Worm (Caenorhabditis elegans): ENCODE data around the gene C52B11.5.

The C52B11.5 gene

DNA sequence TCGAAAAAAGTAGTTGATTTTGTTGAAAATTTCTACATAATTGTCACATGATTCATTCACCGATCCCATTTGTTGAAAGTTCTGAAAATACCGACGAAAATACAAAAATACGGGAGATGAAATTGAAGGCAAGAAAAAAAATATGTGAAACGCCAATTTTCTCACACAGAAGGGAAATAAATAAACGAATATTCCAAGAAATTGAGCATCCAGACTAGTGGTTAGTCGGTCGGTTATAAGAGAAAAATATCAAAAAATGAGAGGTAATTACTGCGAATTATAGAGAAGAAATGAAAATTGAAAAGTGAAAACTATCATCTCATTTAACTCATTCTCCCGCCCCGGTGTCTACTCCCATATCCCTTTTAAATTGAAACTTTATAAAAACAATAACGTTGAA is 17.0 kb upstream of the C52B11.5 start, which contains the start of gene npr-11:
Gene npr-11, minus strand, starts transcription at position 101 of the 400 bp plus-strand sequence.
- TF ChIP-seq elt-1 (tag; optimal IDR thresholded peaks at IDR 0.05), result no peak
- no peak for TF ChIP-seq egl-27 (tag; optimal IDR thresholded peaks at IDR 0.05)
- TF ChIP-seq unc-55 (GFP tag; optimal IDR thresholded peaks at IDR 0.05), result no peak
- no peak for TF ChIP-seq nhr-11 (tag; optimal IDR thresholded peaks at IDR 0.05)
- no peak for TF ChIP-seq ztf-4 (tag; optimal IDR thresholded peaks at IDR 0.05)
- no peak for TF ChIP-seq unc-62 (GFP tag; optimal IDR thresholded peaks at IDR 0.05)
- no peak for TF ChIP-seq fos-1 (tag; optimal IDR thresholded peaks at IDR 0.05)
- no peak for TF ChIP-seq lin-13 (GFP tag; optimal IDR thresholded peaks at IDR 0.05)
- no peak for TF ChIP-seq F13H6.1 (tag; optimal IDR thresholded peaks at IDR 0.05)
- no peak for TF ChIP-seq mdl-1 (tag; optimal IDR thresholded peaks at IDR 0.05)
- TF ChIP-seq sma-3 (GFP tag; optimal IDR thresholded peaks at IDR 0.05), result no peak
- TF ChIP-seq C34F6.9 (tag; optimal IDR thresholded peaks at IDR 0.05), result no peak
- no peak for TF ChIP-seq ZK546.5 (tag; optimal IDR thresholded peaks at IDR 0.05)
- no peak for TF ChIP-seq sem-4 (tag; optimal IDR thresholded peaks at IDR 0.05)
- no peak for TF ChIP-seq ceh-82 (tag; optimal IDR thresholded peaks at IDR 0.05)
- TF ChIP-seq ceh-16 (tag; optimal IDR thresholded peaks at IDR 0.05), result no peak
- TF ChIP-seq nhr-129 (tag; optimal IDR thresholded peaks at IDR 0.05), result no peak
- TF ChIP-seq ama-1 (optimal IDR thresholded peaks at IDR 0.05), result no peak
- TF ChIP-seq blmp-1 (tag; optimal IDR thresholded peaks at IDR 0.05; ENCODE audit: insufficient read depth), result no peak
- TF ChIP-seq alr-1 (tag; optimal IDR thresholded peaks at IDR 0.05), result no peak

DNA sequence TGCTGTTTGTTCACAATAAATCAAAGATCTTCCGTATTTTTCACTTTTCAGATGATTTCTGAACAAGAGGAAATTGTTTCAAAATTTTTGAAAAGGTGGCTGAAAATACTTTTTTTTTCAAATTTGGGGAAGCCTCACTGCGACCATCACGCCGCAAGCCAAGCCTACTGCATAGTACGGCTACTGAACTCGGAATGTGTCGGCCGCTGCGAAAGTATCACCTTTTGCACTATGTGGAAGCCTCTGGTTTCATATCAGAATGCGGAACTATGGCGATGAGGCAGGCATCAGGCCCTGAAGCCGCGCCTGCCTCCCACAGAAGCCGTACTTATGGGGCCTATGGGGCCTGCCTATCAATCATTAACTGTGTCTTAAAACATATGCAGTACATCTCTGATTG is 14.9 kb upstream of the C52B11.5 start:
- TF ChIP-seq crh-2 (tag; optimal IDR thresholded peaks at IDR 0.05) (no peak), lin-11 (tag; optimal IDR thresholded peaks at IDR 0.05) (no peak), sma-3 (GFP tag; optimal IDR thresholded peaks at IDR 0.05) (no peak), nhr-237 (tag; optimal IDR thresholded peaks at IDR 0.05) (no peak), skn-1 (tag; optimal IDR thresholded peaks at IDR 0.05) (no peak), blmp-1 (tag; optimal IDR thresholded peaks at IDR 0.05; ENCODE audit: insufficient read depth) (no peak), elt-3 (tag; optimal IDR thresholded peaks at IDR 0.05) (no peak), nhr-23 (tag; optimal IDR thresholded peaks at IDR 0.05) (no peak), Y55F3AM.14 (GFP tag; optimal IDR thresholded peaks at IDR 0.05) (no peak), aly-2 (tag; optimal IDR thresholded peaks at IDR 0.05) (no peak), dmd-4 (tag; optimal IDR thresholded peaks at IDR 0.05) (no peak), C34F6.9 (tag; optimal IDR thresholded peaks at IDR 0.05) (no peak), lin-39 (tag; optimal IDR thresholded peaks at IDR 0.05) (no peak), fos-1 (tag; optimal IDR thresholded peaks at IDR 0.05) (no peak), mdl-1 (tag; optimal IDR thresholded peaks at IDR 0.05) (no peak), unc-39 (tag; optimal IDR thresholded peaks at IDR 0.05) (no peak), mbf-1 (tag; optimal IDR thresholded peaks at IDR 0.05) (no peak), alr-1 (tag; optimal IDR thresholded peaks at IDR 0.05) (no peak)

DNA sequence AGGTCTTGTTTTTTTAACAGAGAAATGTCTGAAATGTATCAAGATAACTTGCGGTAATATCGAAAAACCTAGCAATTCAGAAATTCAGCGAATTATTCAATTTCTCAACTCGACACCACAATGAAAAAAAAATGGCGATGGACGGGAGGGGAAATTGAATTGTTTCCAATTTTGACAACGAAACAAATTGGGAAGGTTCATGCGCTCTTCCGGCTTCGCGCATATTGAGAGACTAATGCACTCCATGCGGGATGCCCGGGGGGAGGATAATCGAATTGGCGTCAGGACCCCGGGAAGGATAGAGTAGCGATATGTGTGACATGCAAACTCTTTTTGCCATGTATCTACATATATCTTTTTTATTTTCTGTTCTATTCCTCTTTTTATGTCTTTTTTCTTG is 7.3 kb upstream of the C52B11.5 start:
- TF ChIP-seq zag-1 (tag; optimal IDR thresholded peaks at IDR 0.05) (peak; percentile 52), Y55F3AM.14 (GFP tag; optimal IDR thresholded peaks at IDR 0.05) (no peak)

DNA sequence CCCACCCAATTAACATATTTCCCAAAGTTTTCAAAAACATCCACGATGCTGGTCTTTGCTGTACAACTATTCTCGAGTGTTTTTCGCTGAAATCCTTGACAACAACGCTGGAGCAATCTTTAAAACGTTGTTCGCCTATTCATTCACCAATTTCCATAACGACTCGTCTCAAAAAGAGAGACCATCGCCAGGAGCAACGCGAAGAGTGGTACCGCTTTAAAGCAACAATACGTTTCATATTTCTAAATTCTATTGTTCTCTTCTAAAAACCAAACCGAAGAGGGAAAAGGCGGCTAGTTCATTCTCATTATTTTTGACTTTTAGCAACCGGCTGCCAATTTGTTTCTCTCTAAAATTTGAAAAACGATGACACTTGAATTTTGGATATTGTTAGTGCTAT is 2.0 kb upstream of the C52B11.5 start, which contains the start of gene C25G6.1:
Gene C25G6.1, plus strand, starts transcription at position 301 of the 400 bp plus-strand sequence.
- TF ChIP-seq sma-3 (GFP tag; optimal IDR thresholded peaks at IDR 0.05), result no peak
- TF ChIP-seq nhr-23 (tag; optimal IDR thresholded peaks at IDR 0.05), result no peak
- no peak for TF ChIP-seq unc-39 (tag; optimal IDR thresholded peaks at IDR 0.05)
- no peak for TF ChIP-seq nhr-77 (tag; optimal IDR thresholded peaks at IDR 0.05)
- no peak for TF ChIP-seq ceh-16 (tag; optimal IDR thresholded peaks at IDR 0.05)

DNA sequence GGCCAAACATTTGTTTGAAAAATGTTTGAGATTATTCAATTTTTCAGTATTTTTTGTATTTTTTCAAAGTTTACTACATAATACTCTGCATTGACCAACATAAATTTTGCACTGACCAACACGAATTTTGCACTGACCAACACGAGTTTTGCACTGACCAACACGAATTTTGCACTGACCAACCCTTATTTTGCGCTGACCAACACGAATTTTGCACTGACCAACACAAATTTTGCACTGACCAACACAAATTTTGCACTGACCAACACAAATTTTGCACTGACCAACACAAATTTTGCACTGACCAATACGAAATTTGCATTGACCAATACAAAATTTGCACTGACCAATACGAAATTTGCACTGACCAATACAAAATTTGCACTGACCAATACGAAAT is 20.3 kb downstream of the C52B11.5 start:
- TF ChIP-seq crh-2 (tag; optimal IDR thresholded peaks at IDR 0.05), result no peak
- TF ChIP-seq F13H6.1 (tag; optimal IDR thresholded peaks at IDR 0.05), result no peak
- no peak for TF ChIP-seq ztf-4 (tag; optimal IDR thresholded peaks at IDR 0.05)
- TF ChIP-seq nhr-77 (tag; optimal IDR thresholded peaks at IDR 0.05), result no peak
- no peak for TF ChIP-seq nhr-237 (tag; optimal IDR thresholded peaks at IDR 0.05)
- no peak for TF ChIP-seq peb-1 (tag; optimal IDR thresholded peaks at IDR 0.05)
- TF ChIP-seq skn-1 (tag; optimal IDR thresholded peaks at IDR 0.05), result no peak
- no peak for TF ChIP-seq egl-27 (tag; optimal IDR thresholded peaks at IDR 0.05)
- TF ChIP-seq unc-39 (tag; optimal IDR thresholded peaks at IDR 0.05), result no peak

Data from whole organism, L2 larva.